Fruit fly (Drosophila melanogaster) whole organism, embryonic: ENCODE measurements around the gene CG13989.
A peak's percentile ranks its signal among the peaks of the same experiment; 100 is the strongest.

Experiments used
- Ada2b ChIP-seq: fragments of 200-800 bp; sonication (Bioruptor generic); IDR thresholded peaks from 2 replicates; pipeline ENCODE4 v1.3.6; 2022; ENCODE audit warnings: missing biosample characterization, missing genetic modification characterization
- CG10565 ChIP-seq: fragments of 200-800 bp; sonication (Bioruptor generic); optimal IDR thresholded peaks from 3 replicates; lab custom pipeline; 2016; ENCODE audit warnings: missing biosample characterization, mild to moderate bottlenecking, missing genetic modification characterization
- CG12769 ChIP-seq: fragments of 200-800 bp; sonication (Bioruptor generic); optimal IDR thresholded peaks from 2 replicates; lab custom pipeline; 2019; ENCODE audit warnings: missing biosample characterization, mild to moderate bottlenecking, missing genetic modification characterization, moderate library complexity
- CG16863 ChIP-seq: fragments of 200-800 bp; sonication (Bioruptor generic); optimal IDR thresholded peaks from 3 replicates; lab custom pipeline; 2016; ENCODE audit warnings: missing biosample characterization, missing genetic modification characterization
- CG17802 ChIP-seq: fragments of 200-800 bp; sonication (Bioruptor generic); optimal IDR thresholded peaks from 2 replicates; lab custom pipeline; 2018; ENCODE audit warnings: missing biosample characterization, mild to moderate bottlenecking, missing genetic modification characterization, moderate library complexity
- CG17829 ChIP-seq: fragments of 200-800 bp; optimal IDR thresholded peaks from 2 replicates; lab custom pipeline; 2019; ENCODE audit warnings: missing biosample characterization, mild to moderate bottlenecking, missing genetic modification characterization, moderate library complexity
- CG18476 ChIP-seq: fragments of 200-800 bp; sonication (Bioruptor generic); optimal IDR thresholded peaks from 2 replicates; lab custom pipeline; 2016; ENCODE audit warnings: missing biosample characterization, mild to moderate bottlenecking, missing genetic modification characterization
- CG32772 ChIP-seq: fragments of 200-800 bp; sonication (Bioruptor generic); IDR thresholded peaks from 2 replicates; pipeline ENCODE4 v1.3.6; 2022; ENCODE audit warnings: missing biosample characterization, missing genetic modification characterization
- CG42726 ChIP-seq: fragments of 200-800 bp; sonication (Bioruptor generic); IDR thresholded peaks from 2 replicates; pipeline ENCODE4 v1.3.6; 2022; ENCODE audit warnings: missing biosample characterization, missing genetic modification characterization; ENCODE audit not compliant: partially characterized antibody
- CG4617 ChIP-seq: fragments of 200-800 bp; sonication (Bioruptor generic); optimal IDR thresholded peaks from 3 replicates; lab custom pipeline; 2016; ENCODE audit warnings: missing biosample characterization, missing genetic modification characterization, borderline replicate concordance
- CG5180 ChIP-seq: fragments of 200-800 bp; sonication (Bioruptor generic); optimal IDR thresholded peaks from 3 replicates; lab custom pipeline; 2017; ENCODE audit warnings: missing biosample characterization, missing genetic modification characterization, mild to moderate bottlenecking, moderate library complexity, missing genetic modification reagents
- CG6175 ChIP-seq: fragments of 200-800 bp; sonication (Bioruptor generic); IDR thresholded peaks from 3 replicates; pipeline ENCODE4 v1.3.6; 2022; ENCODE audit warnings: missing biosample characterization, missing genetic modification characterization
- CG7786 ChIP-seq: fragments of 200-800 bp; sonication (Bioruptor generic); optimal IDR thresholded peaks from 2 replicates; lab custom pipeline; 2016; ENCODE audit warnings: missing biosample characterization, missing genetic modification characterization
- CG8281 ChIP-seq: fragments of 200-800 bp; sonication (Bioruptor generic); optimal IDR thresholded peaks from 2 replicates; lab custom pipeline; 2018; ENCODE audit warnings: missing biosample characterization, mild to moderate bottlenecking, missing genetic modification characterization, moderate library complexity
- CHES-1-like ChIP-seq: fragments of 200-800 bp; sonication (Bioruptor generic); optimal IDR thresholded peaks from 2 replicates; lab custom pipeline; 2016; ENCODE audit warnings: missing biosample characterization, missing genetic modification characterization
- CTCF ChIP-seq: fragments of 200-800 bp; sonication (Bioruptor generic); optimal IDR thresholded peaks from 2 replicates; lab custom pipeline; 2017; ENCODE audit warnings: missing biosample characterization, mild to moderate bottlenecking, missing genetic modification characterization, moderate library complexity
- CkIIα-i1 ChIP-seq: fragments of 200-800 bp; sonication (Bioruptor generic); IDR thresholded peaks from 2 replicates; pipeline ENCODE4 v1.3.6; 2022; ENCODE audit warnings: missing biosample characterization, missing genetic modification characterization
- CrebB ChIP-seq: fragments of 200-800 bp; sonication (Bioruptor generic); optimal IDR thresholded peaks from 3 replicates; lab custom pipeline; 2018; ENCODE audit warnings: missing biosample characterization, mild to moderate bottlenecking, missing genetic modification characterization
- Ets65A ChIP-seq: fragments of 200-800 bp; sonication (Bioruptor generic); peaks from one replicate; lab custom pipeline; 2016; ENCODE audit warnings: missing biosample characterization, missing genetic modification characterization
- Gsc ChIP-seq: fragments of 200-800 bp; sonication (Bioruptor generic); IDR thresholded peaks from 2 replicates; pipeline ENCODE4 v1.3.6; 2022; ENCODE audit warnings: missing biosample characterization, missing genetic modification characterization
- Hr3 ChIP-seq: fragments of 200-800 bp; sonication (Bioruptor generic); optimal IDR thresholded peaks from 3 replicates; lab custom pipeline; 2016; ENCODE audit warnings: missing biosample characterization, missing genetic modification characterization
- NC2β ChIP-seq: fragments of 200-800 bp; sonication (Bioruptor generic); optimal IDR thresholded peaks from 2 replicates; lab custom pipeline; 2016; ENCODE audit warnings: missing biosample characterization, missing genetic modification characterization
- Tbp ChIP-seq: fragments of >200 bp; optimal IDR thresholded peaks from 2 replicates; lab custom pipeline; 2018; ENCODE audit warnings: missing biosample characterization, missing genetic modification characterization
- abd-A ChIP-seq: fragments of 200-800 bp; sonication (Bioruptor generic); optimal IDR thresholded peaks from 3 replicates; lab custom pipeline; 2019; ENCODE audit warnings: missing biosample characterization, mild to moderate bottlenecking, missing genetic modification characterization, moderate library complexity
- amos ChIP-seq: fragments of 200-800 bp; sonication (Bioruptor generic); IDR thresholded peaks from 2 replicates; pipeline ENCODE4 v1.3.6; 2022; ENCODE audit warnings: missing biosample characterization, missing genetic modification characterization; ENCODE audit not compliant: partially characterized antibody
- bab2 ChIP-seq: fragments of 200-800 bp; sonication (Bioruptor generic); optimal IDR thresholded peaks from 2 replicates; lab custom pipeline; 2016; ENCODE audit warnings: missing biosample characterization, missing genetic modification characterization
- croc ChIP-seq: fragments of 200-800 bp; sonication (Bioruptor generic); conservative IDR thresholded peaks from 3 replicates; pipeline ENCODE4 v1.3.6; 2022; ENCODE audit warnings: missing biosample characterization, missing genetic modification characterization
- dan ChIP-seq: fragments of 200-800 bp; sonication (Bioruptor generic); IDR thresholded peaks from 2 replicates; pipeline ENCODE4 v1.3.6; 2022; ENCODE audit warnings: missing biosample characterization, missing genetic modification characterization
- dati ChIP-seq: fragments of 200-800 bp; sonication (Bioruptor generic); IDR thresholded peaks from 2 replicates; pipeline ENCODE4 v1.3.6; 2022; ENCODE audit warnings: missing biosample characterization, missing genetic modification characterization
- dysf ChIP-seq: fragments of 200-800 bp; sonication (Bioruptor generic); IDR thresholded peaks from 3 replicates; pipeline ENCODE4 v1.3.6; 2022; ENCODE audit warnings: missing biosample characterization, missing genetic modification characterization
- grn ChIP-seq: fragments of 200-800 bp; sonication (Bioruptor generic); optimal IDR thresholded peaks from 3 replicates; lab custom pipeline; 2017; ENCODE audit warnings: missing biosample characterization, missing genetic modification characterization
- kay ChIP-seq: fragments of 200-800 bp; sonication (Bioruptor generic); optimal IDR thresholded peaks from 2 replicates; lab custom pipeline; 2016; ENCODE audit warnings: missing biosample characterization, missing genetic modification characterization
- lab ChIP-seq: fragments of 200-800 bp; sonication (Bioruptor generic); optimal IDR thresholded peaks from 3 replicates; lab custom pipeline; 2017; ENCODE audit warnings: missing biosample characterization, missing genetic modification characterization, mild to moderate bottlenecking, moderate library complexity, missing genetic modification reagents
- nom ChIP-seq: fragments of 200-800 bp; sonication (Bioruptor generic); optimal IDR thresholded peaks from 2 replicates; lab custom pipeline; 2017; ENCODE audit warnings: missing biosample characterization, missing genetic modification characterization, mild to moderate bottlenecking, moderate library complexity, missing genetic modification reagents
- p53 ChIP-seq: fragments of 200-800 bp; sonication (Bioruptor generic); optimal IDR thresholded peaks from 2 replicates; lab custom pipeline; 2016; ENCODE audit warnings: missing biosample characterization, missing genetic modification characterization
- pho ChIP-seq: fragments of 200-800 bp; sonication (Bioruptor generic); optimal IDR thresholded peaks from 2 replicates; lab custom pipeline; 2016; ENCODE audit warnings: missing biosample characterization, missing genetic modification characterization
- sens ChIP-seq: fragments of 200-800 bp; sonication (Bioruptor generic); peaks from one replicate; lab custom pipeline; 2016; ENCODE audit warnings: missing biosample characterization, missing genetic modification characterization
- sim ChIP-seq: fragments of 200-800 bp; sonication (Bioruptor generic); IDR thresholded peaks from 2 replicates; pipeline ENCODE4 v1.3.6; 2022; ENCODE audit warnings: missing biosample characterization, missing genetic modification characterization
- slp2 ChIP-seq: fragments of 200-800 bp; sonication (Bioruptor generic); optimal IDR thresholded peaks from 2 replicates; lab custom pipeline; 2016; ENCODE audit warnings: missing biosample characterization, missing genetic modification characterization
- tap ChIP-seq: fragments of 200-800 bp; optimal IDR thresholded peaks from 3 replicates; lab custom pipeline; 2019; ENCODE audit warnings: missing biosample characterization, mild to moderate bottlenecking, missing genetic modification characterization, moderate library complexity
- vvl ChIP-seq: fragments of 200-800 bp; sonication (Bioruptor generic); IDR thresholded peaks from 2 replicates; pipeline ENCODE4 v1.3.6; 2022; ENCODE audit warnings: missing biosample characterization, missing genetic modification characterization
- zfh1 ChIP-seq: fragments of 200-800 bp; sonication (Bioruptor generic); IDR thresholded peaks from 3 replicates; pipeline ENCODE4 v1.3.6; 2022; ENCODE audit warnings: missing biosample characterization, missing genetic modification characterization

Gene CG13989

dm6 chr2L:6171166-6171565 lies 11.0 kb downstream of the CG13989 start (continued):
- TF ChIP-seq dan (no peak), CG5180 (GFP tag; lab: Kevin White, UChicago) (no peak), CG32772 (GFP tag; lab: Robert Waterston, UW) (0 out of 2 replicates have a peak, but pooled peaks have one; percentile 9), Ets65A (peak; percentile 72), CG18476 (GFP tag; lab: Kevin White, UChicago) (peak; percentile 62), nom (GFP tag; lab: Kevin White, UChicago) (no peak), zfh1 (GFP tag; lab: Robert Waterston, UW) (peak; percentile 52; the same call in 1 of the 3 replicates), CHES-1-like (GFP tag; lab: Kevin White, UChicago) (no peak)

DNA sequence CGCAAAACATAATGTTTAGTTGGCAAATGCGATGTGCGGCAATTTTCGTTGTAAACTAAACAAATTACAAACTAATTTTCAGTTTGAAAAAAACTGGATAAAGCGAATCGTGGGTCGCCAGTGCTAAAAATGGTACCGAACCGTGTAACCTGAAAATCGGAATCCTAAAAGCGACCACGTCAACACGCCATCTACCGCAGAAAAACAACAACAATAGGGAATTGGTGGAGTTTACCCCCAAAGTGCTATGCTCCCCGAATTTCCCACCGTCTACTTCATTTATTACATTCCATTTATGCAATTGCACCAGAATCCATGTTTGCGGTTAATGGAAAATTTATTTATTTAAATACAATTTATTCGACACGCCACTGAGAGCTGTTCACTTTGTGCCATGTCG lies 12.8 kb downstream of the CG13989 start:
- TF ChIP-seq CrebB (tag; lab: Kevin White, UChicago): no peak
- peak; percentile 83 for TF ChIP-seq CTCF (GFP tag; lab: Kevin White, UChicago)
- TF ChIP-seq croc (GFP tag; lab: Robert Waterston, UW): no peak
- TF ChIP-seq, all 482 proteins: peak for 1

DNA sequence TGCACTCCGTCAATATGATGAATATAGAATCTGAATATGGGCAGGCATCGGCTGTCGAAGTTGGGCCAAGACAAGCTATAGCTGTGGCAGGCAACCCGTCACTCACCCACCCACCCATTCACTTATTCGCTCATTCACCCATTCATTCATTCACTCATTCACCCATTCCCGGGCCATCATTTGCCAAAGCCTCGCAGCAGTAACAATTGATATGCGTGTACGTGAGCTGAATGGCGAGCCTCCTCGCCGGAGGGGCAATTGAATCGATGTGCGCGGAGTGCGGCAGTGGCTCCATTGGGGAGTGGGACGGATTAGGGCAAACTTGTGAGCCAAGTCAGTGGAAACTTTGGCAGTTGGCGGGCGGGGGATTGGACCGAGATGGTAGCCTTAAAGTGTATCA lies 16.2 kb downstream of the CG13989 start:
- no peak for TF ChIP-seq Ada2b (GFP tag; lab: Robert Waterston, UW)
- no peak for TF ChIP-seq CG10565 (GFP tag; lab: Kevin White, UChicago)
- no peak for TF ChIP-seq tap (tag; lab: Kevin White, UChicago)
- no peak for TF ChIP-seq Tbp (GFP tag; lab: Kevin White, UChicago)
- no peak for TF ChIP-seq dati
- TF ChIP-seq CG12769 (tag; lab: Kevin White, UChicago): no peak
- no peak for TF ChIP-seq Hr3 (GFP tag; lab: Kevin White, UChicago)
- TF ChIP-seq CkIIα-i1 (GFP tag; lab: Robert Waterston, UW): no peak
- TF ChIP-seq Gsc (GFP tag; lab: Robert Waterston, UW): no peak
- no peak for TF ChIP-seq bab2
- peak; percentile 55 for TF ChIP-seq vvl (GFP tag; lab: Robert Waterston, UW)
- peak; percentile 68 for TF ChIP-seq Ets65A
- TF ChIP-seq lab: no peak
- no peak for TF ChIP-seq pho (GFP tag; lab: Kevin White, UChicago)
- peak; percentile 96 for TF ChIP-seq CG8281 (tag; lab: Kevin White, UChicago)
- no peak for TF ChIP-seq p53
- no peak for TF ChIP-seq CG6175 (GFP tag; lab: Robert Waterston, UW)
- peak; percentile 65 for TF ChIP-seq abd-A
- TF ChIP-seq CG16863: no peak
- TF ChIP-seq CG7786 (GFP tag; lab: Kevin White, UChicago): no peak
- TF ChIP-seq amos (GFP tag; lab: Robert Waterston, UW): no peak
- no peak for TF ChIP-seq grn
- no peak for TF ChIP-seq CG4617 (GFP tag; lab: Kevin White, UChicago)
- TF ChIP-seq CG17802 (tag; lab: Kevin White, UChicago): no peak
- TF ChIP-seq sim (GFP tag; lab: Robert Waterston, UW): no peak
- TF ChIP-seq dysf: no peak
- TF ChIP-seq slp2 (GFP tag; lab: Kevin White, UChicago): no peak
- TF ChIP-seq CG42726 (GFP tag; lab: Robert Waterston, UW): no peak
- no peak for TF ChIP-seq sens (GFP tag; lab: Kevin White, UChicago)
- no peak for TF ChIP-seq kay
- TF ChIP-seq NC2β (GFP tag; lab: Kevin White, UChicago): no peak
- TF ChIP-seq CG17829 (tag; lab: Kevin White, UChicago): no peak
